Fruit fly (Drosophila melanogaster): Measurements from ENCODE around the gene C3G.
A peak's percentile ranks its signal among the peaks of the same experiment; 100 is the strongest.

C3G gene

DNA sequence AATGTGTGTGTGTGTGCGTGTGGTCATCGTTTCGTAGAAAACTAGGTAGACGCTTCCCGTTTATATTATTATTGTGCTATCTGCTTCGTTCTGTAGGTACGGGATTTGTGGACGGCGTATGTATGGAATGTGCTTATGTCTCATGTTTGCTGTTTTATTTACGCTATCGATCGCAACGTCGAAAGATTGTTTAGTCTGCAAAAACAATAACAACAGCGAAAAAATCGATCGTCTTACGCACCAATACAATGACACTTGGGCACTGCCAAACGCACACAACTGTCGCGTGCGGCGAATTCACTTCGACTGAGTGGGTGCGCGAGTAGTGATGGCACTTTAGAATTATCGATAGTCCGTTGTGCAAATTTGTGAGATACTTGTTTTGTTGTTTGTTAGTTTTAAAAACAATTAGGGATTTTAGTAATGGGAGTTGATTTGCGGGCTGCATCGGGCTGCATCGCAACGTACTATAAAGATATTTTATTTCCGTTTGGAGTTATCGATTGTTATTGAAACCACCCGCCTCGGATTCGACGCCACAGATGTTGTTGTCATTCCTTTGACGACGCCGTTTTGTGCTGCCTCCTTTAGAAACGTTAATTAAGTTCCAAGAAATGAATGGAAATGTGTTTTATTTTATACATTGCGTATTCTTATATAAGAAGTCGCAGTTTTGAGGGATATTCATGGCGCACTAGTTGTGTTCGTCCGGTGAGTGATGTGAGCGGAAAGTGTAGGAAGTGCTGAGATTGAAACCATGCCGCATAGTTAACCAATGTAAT lies 44.0 kb downstream of the C3G start (continued):
- TF ChIP-seq Med (GFP tag): peak; percentile 78
- TF ChIP-seq insv (GFP tag; optimal IDR thresholded peaks at IDR 0.05): no peak
- peak; percentile 70 for TF ChIP-seq hbn (GFP tag; IDR thresholded peaks at IDR 0.05; ENCODE audit: partially characterized antibody)
- peak; percentile 87 for TF ChIP-seq cg (GFP tag; optimal IDR thresholded peaks at IDR 0.05)
- TF ChIP-seq nerfin-2 (GFP tag; IDR thresholded peaks at IDR 0.05; ENCODE audit: partially characterized antibody): peak; percentile 64
- no peak for TF ChIP-seq CG43689 (GFP tag; IDR thresholded peaks at IDR 0.05)
- no peak for TF ChIP-seq Sry-β (GFP tag; optimal IDR thresholded peaks at IDR 0.05)
- TF ChIP-seq row (GFP tag; IDR thresholded peaks at IDR 0.05): peak; percentile 34; the same call in 1 of the 3 replicates
- TF ChIP-seq CG33213 (GFP tag; optimal IDR thresholded peaks at IDR 0.05): peak; percentile 68
- peak; percentile 44; the same call in 1 of the 3 replicates for TF ChIP-seq zen2 (GFP tag; IDR thresholded peaks at IDR 0.05; ENCODE audit: partially characterized antibody)
- peak; percentile 44 for TF ChIP-seq MBD-R2 (GFP tag; IDR thresholded peaks at IDR 0.05)
- TF ChIP-seq CG12942 (GFP tag; optimal IDR thresholded peaks at IDR 0.05): no peak
- TF ChIP-seq BEAF-32 (GFP tag; optimal IDR thresholded peaks at IDR 0.05): peak; percentile 75
- TF ChIP-seq Dll (GFP tag; IDR thresholded peaks at IDR 0.05; ENCODE audit: partially characterized antibody): peak; percentile 88
- no peak for TF ChIP-seq CG2875 (GFP tag; optimal IDR thresholded peaks at IDR 0.05)
- TF ChIP-seq Doc3 (GFP tag; IDR thresholded peaks at IDR 0.05; ENCODE audit: partially characterized antibody): peak; percentile 81; the same call in 2 of the 3 replicates
- TF ChIP-seq CG14014 (GFP tag; IDR thresholded peaks at IDR 0.05): no peak
- TF ChIP-seq croc (GFP tag; conservative IDR thresholded peaks at IDR 0.05): no peak
- peak; percentile 26 for TF ChIP-seq CG8924 (tag; optimal IDR thresholded peaks at IDR 0.05)
- TF ChIP-seq CG15073 (GFP tag; optimal IDR thresholded peaks at IDR 0.05): no peak
- TF ChIP-seq CG14860 (GFP tag; IDR thresholded peaks at IDR 0.05; ENCODE audit: partially characterized antibody): peak; percentile 68
- TF ChIP-seq Jarid2 (GFP tag; optimal IDR thresholded peaks at IDR 0.05): no peak
- peak; percentile 3 for TF ChIP-seq MESR4 (GFP tag; optimal IDR thresholded peaks at IDR 0.05)
- no peak for TF ChIP-seq disco-r (GFP tag; optimal IDR thresholded peaks at IDR 0.05)
- TF ChIP-seq dpn (GFP tag; optimal IDR thresholded peaks at IDR 0.05): peak in 1 of 2 experiments; percentile 9
- TF ChIP-seq CG7357 (GFP tag; IDR thresholded peaks at IDR 0.05): no peak
- TF ChIP-seq sna (GFP tag; IDR thresholded peaks at IDR 0.05; ENCODE audit: partially characterized antibody): peak; percentile 79
- TF ChIP-seq ewg (GFP tag; optimal IDR thresholded peaks at IDR 0.05): peak; percentile 27
- no peak for TF ChIP-seq lab (GFP tag; optimal IDR thresholded peaks at IDR 0.05)
- peak; percentile 57; the same call in 1 of the 2 replicates for TF ChIP-seq CG4360 (GFP tag; IDR thresholded peaks at IDR 0.05)
- no peak for TF ChIP-seq lilli (GFP tag; optimal IDR thresholded peaks at IDR 0.05)
- TF ChIP-seq her (GFP tag; optimal IDR thresholded peaks at IDR 0.05): peak; percentile 36
- TF ChIP-seq Bgb (GFP tag; IDR thresholded peaks at IDR 0.05; ENCODE audit: partially characterized antibody): peak; percentile 75
- TF ChIP-seq Deaf1 (tag; optimal IDR thresholded peaks at IDR 0.05): no peak
- TF ChIP-seq CG1024 (GFP tag; IDR thresholded peaks at IDR 0.05): no peak
- TF ChIP-seq YL-1 (GFP tag; optimal IDR thresholded peaks at IDR 0.05): peak; percentile 29
- no peak for TF ChIP-seq CG1603 (tag; optimal IDR thresholded peaks at IDR 0.05)
- TF ChIP-seq corto (GFP tag; optimal IDR thresholded peaks at IDR 0.05): no peak
- TF ChIP-seq HLH4C (GFP tag; IDR thresholded peaks at IDR 0.05; ENCODE audit: partially characterized antibody): peak; percentile 73
- TF ChIP-seq CG32772 (GFP tag; IDR thresholded peaks at IDR 0.05): no peak
- TF ChIP-seq Doc2 (GFP tag; IDR thresholded peaks at IDR 0.05): no peak
- peak; percentile 61 for TF ChIP-seq Dref (GFP tag; IDR thresholded peaks at IDR 0.05)
- TF ChIP-seq CHES-1-like (GFP tag; optimal IDR thresholded peaks at IDR 0.05): peak; percentile 14
- peak; percentile 43; the same call in 1 of the 2 replicates for TF ChIP-seq tna (GFP tag; IDR thresholded peaks at IDR 0.05; ENCODE audit: partially characterized antibody)
- TF ChIP-seq CG4328 (GFP tag; optimal IDR thresholded peaks at IDR 0.05): no peak
- no peak for TF ChIP-seq CG13894 (tag; optimal IDR thresholded peaks at IDR 0.05)
- TF ChIP-seq sd (tag; optimal IDR thresholded peaks at IDR 0.05): peak; percentile 78

Measured in whole organism, embryonic.